Worm (Caenorhabditis elegans): ENCODE results near the gene dyf-6.

DNA sequence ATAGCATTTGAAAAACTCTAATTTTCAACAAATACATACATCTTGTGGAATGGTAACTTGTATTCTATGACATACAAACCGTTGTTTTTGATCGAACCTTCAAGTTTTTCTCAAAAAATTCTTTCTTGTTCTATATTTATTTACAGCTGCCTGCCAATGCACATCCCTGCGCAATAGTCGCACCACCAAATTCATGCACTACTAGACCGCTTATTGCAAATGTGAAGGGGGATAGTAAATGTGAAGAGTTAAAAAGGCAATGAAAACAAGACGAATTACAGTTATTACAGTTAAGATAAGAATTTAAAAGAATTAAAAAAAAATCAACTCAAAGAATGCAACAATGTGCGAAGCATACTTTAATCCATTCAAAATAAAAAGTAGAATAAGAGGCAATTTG, 32.5 kb downstream of the dyf-6 start:
- no peak for TF ChIP-seq F39B2.1 (GFP tag; IDR thresholded peaks at IDR 0.05)
- no peak for TF ChIP-seq mxl-1 (tag; optimal IDR thresholded peaks at IDR 0.05)
- TF ChIP-seq cebp-1 (GFP tag; IDR thresholded peaks at IDR 0.05), result no peak
- no peak for TF ChIP-seq cebp-1 (tag; optimal IDR thresholded peaks at IDR 0.05)
- TF ChIP-seq ama-1 (optimal IDR thresholded peaks at IDR 0.05), result no peak
- TF ChIP-seq ama-1 (GFP tag; optimal IDR thresholded peaks at IDR 0.05), result no peak
- no peak for TF ChIP-seq ekl-4 (GFP tag; IDR thresholded peaks at IDR 0.05)
- TF ChIP-seq somi-1 (GFP tag; optimal IDR thresholded peaks at IDR 0.05), result no peak
- TF ChIP-seq bed-2 (GFP tag; IDR thresholded peaks at IDR 0.05), result no peak
- TF ChIP-seq dpff-1 (tag; optimal IDR thresholded peaks at IDR 0.05), result no peak

Data from whole organism, young adult.